Worm (Caenorhabditis elegans) whole organism, young adult: Measurements from ENCODE around the gene djr-1.1.

Experiments used
- F22D6.2 ChIP-seq: sonication (generic microtip); optimal IDR thresholded peaks from 2 replicates; lab custom pipeline; 2016; ENCODE audit warnings: mild to moderate bottlenecking, missing genetic modification characterization, missing compliant biosample characterization
- Y79H2A.3 ChIP-seq: fragments of 200-800 bp; sonication (Bioruptor generic); conservative IDR thresholded peaks from 2 replicates; pipeline ENCODE4 v1.3.6; 2022; ENCODE audit warnings: missing genetic modification reagents, missing genetic modification characterization, missing compliant biosample characterization
- akir-1 ChIP-seq: fragments of 200-800 bp; sonication (Bioruptor generic); optimal IDR thresholded peaks from 2 replicates; lab custom pipeline; 2018; ENCODE audit warnings: mild to moderate bottlenecking, missing genetic modification characterization, moderate library complexity, missing compliant biosample characterization
- aptf-2 ChIP-seq: fragments of 200-800 bp; sonication (Bioruptor generic); conservative IDR thresholded peaks from 2 replicates; pipeline ENCODE4 v1.3.6; 2022; ENCODE audit warnings: missing genetic modification reagents, missing genetic modification characterization, missing compliant biosample characterization
- atf-7 ChIP-seq: sonication (generic microtip); optimal IDR thresholded peaks from 2 replicates; lab custom pipeline; 2017; ENCODE audit warnings: mild to moderate bottlenecking, missing genetic modification characterization, missing compliant biosample characterization
- attf-6 ChIP-seq: fragments of 200-800 bp; sonication (Bioruptor generic); IDR thresholded peaks from 2 replicates; pipeline ENCODE4 v1.3.6; 2022; ENCODE audit warnings: missing genetic modification reagents, missing genetic modification characterization, missing compliant biosample characterization
- cebp-1 ChIP-seq, 2 experiments: fragments of 200-800 bp in 1 of 2; sonication (Bioruptor generic) in 1 of 2; sonication (generic microtip) in 1 of 2; IDR thresholded peaks in 1 of 2; optimal IDR thresholded peaks in 1 of 2; 2 replicates each; pipeline versions ENCODE4 v1.3.6 to Lab custom; 2017 to 2022; ENCODE audit warnings: missing compliant biosample characterization in 2 of 2, missing genetic modification characterization in 2 of 2, mild to moderate bottlenecking in 1 of 2, missing genetic modification reagents in 1 of 2, moderate library complexity in 1 of 2
- ceh-100 ChIP-seq: fragments of 200-800 bp; sonication (Bioruptor generic); IDR thresholded peaks from 2 replicates; pipeline ENCODE4 v1.3.6; 2022; ENCODE audit warnings: missing genetic modification reagents, missing genetic modification characterization, missing compliant biosample characterization
- ceh-27 ChIP-seq: fragments of 200-800 bp; sonication (Bioruptor generic); optimal IDR thresholded peaks from 2 replicates; lab custom pipeline; 2018; ENCODE audit warnings: mild to moderate bottlenecking, missing genetic modification characterization, moderate library complexity, missing compliant biosample characterization
- ceh-40 ChIP-seq: fragments of 200-800 bp; sonication (Bioruptor generic); IDR thresholded peaks from 2 replicates; pipeline ENCODE4 v1.3.6; 2022; ENCODE audit warnings: missing genetic modification characterization, missing compliant biosample characterization
- ceh-79 ChIP-seq: sonication (generic microtip); optimal IDR thresholded peaks from 2 replicates; lab custom pipeline; 2017; ENCODE audit warnings: mild to moderate bottlenecking, missing genetic modification characterization, missing compliant biosample characterization
- dpl-1 ChIP-seq: fragments of 150-350 bp; optimal IDR thresholded peaks from 2 replicates; lab custom pipeline; 2014; ENCODE audit warnings: missing biosample characterization, missing genetic modification reagents, missing genetic modification characterization
- efl-1 ChIP-seq: fragments of 150-350 bp; optimal IDR thresholded peaks from 2 replicates; lab custom pipeline; 2014; ENCODE audit warnings: missing biosample characterization, missing genetic modification reagents, missing genetic modification characterization
- egl-18 ChIP-seq: fragments of 200-800 bp; sonication (Bioruptor generic); IDR thresholded peaks from 2 replicates; pipeline ENCODE4 v1.3.6; 2022; ENCODE audit warnings: missing genetic modification reagents, missing genetic modification characterization, missing compliant biosample characterization
- egl-44 ChIP-seq: fragments of 200-800 bp; sonication (Bioruptor generic); IDR thresholded peaks from 2 replicates; pipeline ENCODE4 v1.3.6; 2022; ENCODE audit warnings: missing genetic modification reagents, missing genetic modification characterization, missing compliant biosample characterization
- gei-17 ChIP-seq: fragments of 200-800 bp; sonication (Bioruptor generic); optimal IDR thresholded peaks from 2 replicates; lab custom pipeline; 2018; ENCODE audit warnings: mild to moderate bottlenecking, missing genetic modification characterization, missing compliant biosample characterization
- him-1 ChIP-seq: sonication (generic microtip); optimal IDR thresholded peaks from 2 replicates; lab custom pipeline; 2016; ENCODE audit warnings: missing genotype, missing genetic modification reagents, missing genetic modification characterization, missing compliant biosample characterization
- hlh-12 ChIP-seq: sonication (generic microtip); optimal IDR thresholded peaks from 2 replicates; lab custom pipeline; 2016; ENCODE audit warnings: missing genetic modification characterization, missing compliant biosample characterization
- hmg-1.2 ChIP-seq: fragments of 200-800 bp; sonication (Bioruptor generic); IDR thresholded peaks from 2 replicates; pipeline ENCODE4 v1.3.6; 2022; ENCODE audit warnings: missing genetic modification reagents, missing genetic modification characterization, missing compliant biosample characterization
- hrde-1 ChIP-seq: sonication (generic microtip); optimal IDR thresholded peaks from 2 replicates; lab custom pipeline; 2016; ENCODE audit warnings: missing genetic modification characterization, mild to moderate bottlenecking, missing compliant biosample characterization, moderate library complexity, missing genotype, missing genetic modification reagents, borderline replicate concordance
- hsf-1 ChIP-seq: fragments of 200-800 bp; sonication (Bioruptor generic); IDR thresholded peaks from 2 replicates; pipeline ENCODE4 v1.3.6; 2022; ENCODE audit warnings: missing genetic modification reagents, missing genetic modification characterization, missing compliant biosample characterization
- lag-1 ChIP-seq: fragments of 200-800 bp; sonication (Bioruptor generic); IDR thresholded peaks from 2 replicates; pipeline ENCODE4 v1.3.6; 2022; ENCODE audit warnings: missing genetic modification reagents, missing genetic modification characterization, missing compliant biosample characterization
- let-607 ChIP-seq, 2 experiments: fragments of 200-800 bp in 1 of 2; sonication (Bioruptor generic) in 1 of 2; sonication (generic microtip) in 1 of 2; optimal IDR thresholded peaks; 2 replicates each; lab custom pipeline; 2016 to 2018; ENCODE audit warnings: mild to moderate bottlenecking in 2 of 2, missing compliant biosample characterization in 2 of 2, missing genetic modification characterization in 2 of 2, moderate library complexity in 2 of 2, missing genotype in 1 of 2
- lin-26 ChIP-seq: fragments of 200-800 bp; sonication (Bioruptor generic); IDR thresholded peaks from 2 replicates; pipeline ENCODE4 v1.3.6; 2022; ENCODE audit warnings: missing genetic modification reagents, missing genetic modification characterization, missing compliant biosample characterization
- lin-40 ChIP-seq: sonication (generic microtip); optimal IDR thresholded peaks from 2 replicates; lab custom pipeline; 2016; ENCODE audit warnings: missing genetic modification characterization, mild to moderate bottlenecking, missing compliant biosample characterization, missing genotype, missing genetic modification reagents
- lin-54 ChIP-seq: fragments of 200-800 bp; sonication (Bioruptor generic); optimal IDR thresholded peaks from 2 replicates; lab custom pipeline; 2018; ENCODE audit warnings: mild to moderate bottlenecking, missing genetic modification characterization, missing compliant biosample characterization
- madf-10 ChIP-seq: sonication (generic microtip); optimal IDR thresholded peaks from 2 replicates; lab custom pipeline; 2016; ENCODE audit warnings: mild to moderate bottlenecking, missing genetic modification characterization, missing compliant biosample characterization
- madf-6 ChIP-seq: fragments of 200-800 bp; sonication (Bioruptor generic); IDR thresholded peaks from 2 replicates; pipeline ENCODE4 v1.3.6; 2022; ENCODE audit warnings: missing genetic modification reagents, missing genetic modification characterization, missing compliant biosample characterization
- mel-28 ChIP-seq: sonication (generic microtip); optimal IDR thresholded peaks from 2 replicates; lab custom pipeline; 2016; ENCODE audit warnings: borderline replicate concordance, mild to moderate bottlenecking, missing genetic modification characterization, missing compliant biosample characterization
- mxl-1 ChIP-seq: sonication (generic microtip); optimal IDR thresholded peaks from 2 replicates; lab custom pipeline; 2016; ENCODE audit warnings: missing genetic modification characterization, missing compliant biosample characterization
- nfya-2 ChIP-seq: fragments of 200-800 bp; sonication (Bioruptor generic); IDR thresholded peaks from 2 replicates; pipeline ENCODE4 v1.3.6; 2022; ENCODE audit warnings: missing genetic modification reagents, missing genetic modification characterization, missing compliant biosample characterization
- nhr-120 ChIP-seq: fragments of 200-800 bp; sonication (Bioruptor generic); IDR thresholded peaks from 2 replicates; pipeline ENCODE4 v1.3.6; 2022; ENCODE audit warnings: missing genetic modification characterization, missing compliant biosample characterization
- nhr-27 ChIP-seq: fragments of 200-800 bp; sonication (Bioruptor generic); optimal IDR thresholded peaks from 2 replicates; lab custom pipeline; 2018; ENCODE audit warnings: mild to moderate bottlenecking, missing genetic modification characterization, moderate library complexity, missing compliant biosample characterization
- tbp1 ChIP-seq: fragments of 200-800 bp; sonication (Bioruptor generic); optimal IDR thresholded peaks from 2 replicates; lab custom pipeline; 2018; ENCODE audit warnings: mild to moderate bottlenecking, missing genetic modification characterization, missing compliant biosample characterization
- ztf-25 ChIP-seq: fragments of 200-800 bp; sonication (Bioruptor generic); IDR thresholded peaks from 2 replicates; pipeline ENCODE4 v1.3.6; 2022; ENCODE audit warnings: missing genetic modification reagents, missing genetic modification characterization, missing compliant biosample characterization
- ztf-28 ChIP-seq: fragments of 200-800 bp; sonication (Bioruptor generic); IDR thresholded peaks from 2 replicates; pipeline ENCODE4 v1.3.6; 2022; ENCODE audit warnings: missing genetic modification reagents, missing genetic modification characterization, missing compliant biosample characterization
- ztf-3 ChIP-seq: fragments of 200-800 bp; sonication (Bioruptor generic); optimal IDR thresholded peaks from 2 replicates; lab custom pipeline; 2018; ENCODE audit warnings: mild to moderate bottlenecking, missing genetic modification characterization, missing compliant biosample characterization
- ztf-6 ChIP-seq: fragments of 200-800 bp; sonication (Bioruptor generic); IDR thresholded peaks from 2 replicates; pipeline ENCODE4 v1.3.6; 2022; ENCODE audit warnings: missing genetic modification reagents, missing genetic modification characterization, missing compliant biosample characterization

Gene djr-1.1

ce11 chrII:325639-326350, 35.4 kb downstream of the djr-1.1 start, which contains the start of gene sgcb-1:
Gene sgcb-1, plus strand, starts transcription at chrII:326300.
- TF ChIP-seq hmg-1.2 (peak; percentile 70), ztf-6 (GFP tag; lab: Robert Waterston, UW) (no peak)
- TF ChIP-seq, all 124 proteins: peak for 1

ce11 chrII:332419-332818, 42.0 kb downstream of the djr-1.1 start, which contains the start of gene cbn-1:
Gene cbn-1, minus strand, starts transcription at chrII:332519.
- TF ChIP-seq nhr-120 (GFP tag; lab: Robert Waterston, UW) (no peak), hmg-1.2 (no peak), lin-54 (GFP tag; lab: Kevin White, UChicago) (no peak), ztf-6 (GFP tag; lab: Robert Waterston, UW) (no peak), tbp1 (GFP tag; lab: Kevin White, UChicago) (no peak), ceh-27 (GFP tag; lab: Kevin White, UChicago) (no peak), hlh-12 (tag; lab: Kevin White, UChicago) (no peak), nhr-27 (tag; lab: Kevin White, UChicago) (no peak), aptf-2 (GFP tag; lab: Robert Waterston, UW) (no peak), him-1 (tag; lab: Kevin White, UChicago) (no peak), F22D6.2 (tag; lab: Kevin White, UChicago) (no peak), hsf-1 (GFP tag; lab: Robert Waterston, UW) (no peak), hrde-1 (no peak), ztf-3 (GFP tag; lab: Kevin White, UChicago) (no peak), ceh-79 (tag; lab: Kevin White, UChicago) (no peak), lag-1 (no peak), ceh-100 (GFP tag; lab: Robert Waterston, UW) (no peak), mel-28 (tag; lab: Kevin White, UChicago) (no peak), egl-44 (no peak)
- TF ChIP-seq, all 124 proteins: peak for 0

- TF ChIP-seq nfya-2 = no peak
Measured at ce11 chrII:333853-334449, 43.6 kb downstream of the djr-1.1 start.

- TF ChIP-seq attf-6 = no peak
- TF ChIP-seq lin-26 (GFP tag; lab: Robert Waterston, UW) = no peak
- no peak for TF ChIP-seq ztf-6 (GFP tag; lab: Robert Waterston, UW)
- no peak for TF ChIP-seq akir-1 (GFP tag; lab: Kevin White, UChicago)
- TF ChIP-seq efl-1 (GFP tag; lab: Kevin White, UChicago) = no peak
- no peak for TF ChIP-seq dpl-1 (GFP tag; lab: Kevin White, UChicago)
- TF ChIP-seq ztf-28 (GFP tag; lab: Robert Waterston, UW) = no peak
- no peak for TF ChIP-seq cebp-1 (GFP tag; IDR thresholded peaks at IDR 0.05; lab: Robert Waterston, UW)
- TF ChIP-seq cebp-1 (tag; optimal IDR thresholded peaks at IDR 0.05; lab: Kevin White, UChicago) = no peak
- TF ChIP-seq lin-40 = no peak
- no peak for TF ChIP-seq F22D6.2 (tag; lab: Kevin White, UChicago)
Measured at ce11 chrII:334828-335227, 44.4 kb downstream of the djr-1.1 start.

- TF ChIP-seq madf-10 (no peak), egl-18 (GFP tag; lab: Robert Waterston, UW) (no peak), mxl-1 (tag; lab: Kevin White, UChicago) (no peak), aptf-2 (GFP tag; lab: Robert Waterston, UW) (no peak), ceh-40 (GFP tag; lab: Robert Waterston, UW) (no peak), atf-7 (no peak), ceh-27 (GFP tag; lab: Kevin White, UChicago) (no peak), him-1 (tag; lab: Kevin White, UChicago) (no peak), tbp1 (GFP tag; lab: Kevin White, UChicago) (no peak), gei-17 (GFP tag; lab: Kevin White, UChicago) (no peak), let-607 (tag; optimal IDR thresholded peaks at IDR 0.05; lab: Kevin White, UChicago) (no peak), ztf-25 (GFP tag; lab: Robert Waterston, UW) (no peak), Y79H2A.3 (GFP tag; lab: Robert Waterston, UW) (no peak), madf-6 (GFP tag; lab: Robert Waterston, UW) (no peak)
Measured at ce11 chrII:337233-337832, 47.0 kb downstream of the djr-1.1 start, which contains the start of gene cpn-2. Gene cpn-2, plus strand, starts transcription at chrII:337782.
